Worm (Caenorhabditis elegans): ENCODE data around the gene F53F4.1.
A peak's percentile ranks its signal among the peaks of the same experiment; 100 is the strongest.

F53F4.1 gene

ce11 chrV:13625517-13626097, 41.0 kb downstream of the F53F4.1 start, which contains the start of the genes nduv-2 and F53F4.12 (continued):
- no peak for TF ChIP-seq elt-3 (tag; optimal IDR thresholded peaks at IDR 0.05)
- no peak for TF ChIP-seq nhr-28 (tag; optimal IDR thresholded peaks at IDR 0.05)
- TF ChIP-seq ceh-88 (GFP tag; IDR thresholded peaks at IDR 0.05): no peak
- no peak for TF ChIP-seq isw-1 (GFP tag; IDR thresholded peaks at IDR 0.05)
- no peak for TF ChIP-seq mdl-1 (tag; optimal IDR thresholded peaks at IDR 0.05)
- peak; percentile 47 to 49 for TF ChIP-seq efl-1 (optimal IDR thresholded peaks at IDR 0.05)
- peak; percentile 30 to 95 for TF ChIP-seq efl-1 (GFP tag; optimal IDR thresholded peaks at IDR 0.05 in 1 of 2)
- TF ChIP-seq irx-1 (tag; optimal IDR thresholded peaks at IDR 0.05): no peak
- TF ChIP-seq tlp-1 (tag; optimal IDR thresholded peaks at IDR 0.05): no peak
- peak; percentile 47 for TF ChIP-seq blmp-1 (tag; optimal IDR thresholded peaks at IDR 0.05)
- peak; percentile 1 for TF ChIP-seq nhr-47 (tag; optimal IDR thresholded peaks at IDR 0.05)
- no peak for TF ChIP-seq pqm-1 (tag; optimal IDR thresholded peaks at IDR 0.05)
- no peak for TF ChIP-seq unc-86 (tag; optimal IDR thresholded peaks at IDR 0.05)
- TF ChIP-seq lin-15B (tag; optimal IDR thresholded peaks at IDR 0.05): peak; percentile 48
- TF ChIP-seq ztf-4 (tag; optimal IDR thresholded peaks at IDR 0.05): no peak
- TF ChIP-seq mef-2 (tag; optimal IDR thresholded peaks at IDR 0.05): no peak
- TF ChIP-seq ama-1 (optimal IDR thresholded peaks at IDR 0.05): no peak
- TF ChIP-seq mep-1 (tag; optimal IDR thresholded peaks at IDR 0.05): no peak
- TF ChIP-seq aha-1 (tag; optimal IDR thresholded peaks at IDR 0.05): no peak
- no peak for TF ChIP-seq fkh-10 (GFP tag; optimal IDR thresholded peaks at IDR 0.05)
- TF ChIP-seq dpl-1 (GFP tag; optimal IDR thresholded peaks at IDR 0.05): peak; percentile 7 to 71 (median 59)
- no peak for TF ChIP-seq ztf-11 (tag; optimal IDR thresholded peaks at IDR 0.05)
- TF ChIP-seq aly-2 (tag; optimal IDR thresholded peaks at IDR 0.05): no peak
- TF ChIP-seq nhr-84 (tag; optimal IDR thresholded peaks at IDR 0.05): no peak
- no peak for TF ChIP-seq efl-3 (GFP tag; optimal IDR thresholded peaks at IDR 0.05)
- TF ChIP-seq vab-15 (tag; optimal IDR thresholded peaks at IDR 0.05): no peak
- TF ChIP-seq zag-1 (tag; optimal IDR thresholded peaks at IDR 0.05): no peak
- TF ChIP-seq nhr-85 (tag): no peak
- no peak for TF ChIP-seq nhr-237 (tag; optimal IDR thresholded peaks at IDR 0.05)
- TF ChIP-seq pag-3 (tag; optimal IDR thresholded peaks at IDR 0.05; ENCODE audit: borderline replicate concordance, insufficient read depth): no peak
- TF ChIP-seq snpc-4 (tag; optimal IDR thresholded peaks at IDR 0.05): no peak
- TF ChIP-seq fos-1 (tag; optimal IDR thresholded peaks at IDR 0.05): no peak
- no peak for TF ChIP-seq lin-39 (tag; optimal IDR thresholded peaks at IDR 0.05)
- TF ChIP-seq nhr-19 (GFP tag; conservative IDR thresholded peaks at IDR 0.05): no peak
- TF ChIP-seq lin-13 (GFP tag; optimal IDR thresholded peaks at IDR 0.05): no peak
- TF ChIP-seq elt-2 (tag; optimal IDR thresholded peaks at IDR 0.05): no peak

ce11 chrV:13627103-13627623, 42.6 kb downstream of the F53F4.1 start, which contains the start of gene sde-2:
TSS of gene sde-2 (plus strand) at chrV:13627573.
- peak; percentile 36 for TF ChIP-seq pax-3 (tag; optimal IDR thresholded peaks at IDR 0.05)
- peak; percentile 33 for TF ChIP-seq swsn-7 (tag; optimal IDR thresholded peaks at IDR 0.05)
- no peak for TF ChIP-seq fkh-10 (GFP tag; optimal IDR thresholded peaks at IDR 0.05)
- peak in 1 of 2 experiments; percentile 27 for TF ChIP-seq lsy-2 (tag; optimal IDR thresholded peaks at IDR 0.05)
- TF ChIP-seq efl-1 (optimal IDR thresholded peaks at IDR 0.05): peak; percentile 6 to 39
- peak; percentile 28 to 86 for TF ChIP-seq efl-1 (GFP tag; optimal IDR thresholded peaks at IDR 0.05 in 1 of 2)
- peak; percentile 49 for TF ChIP-seq nhr-71 (tag; optimal IDR thresholded peaks at IDR 0.05)
- peak in 2 of 3 experiments; percentile 28 to 38 for TF ChIP-seq dpl-1 (GFP tag; optimal IDR thresholded peaks at IDR 0.05)
- peak; percentile 44 for TF ChIP-seq tbx-2 (tag; optimal IDR thresholded peaks at IDR 0.05)
- no peak for TF ChIP-seq ces-1 (GFP tag; optimal IDR thresholded peaks at IDR 0.05)
- peak; percentile 57 for TF ChIP-seq ceh-8 (GFP tag; optimal IDR thresholded peaks at IDR 0.05)
- TF ChIP-seq ama-1 (optimal IDR thresholded peaks at IDR 0.05): no peak
- peak; percentile 82 for TF ChIP-seq lin-14 (GFP tag; optimal IDR thresholded peaks at IDR 0.05)
- peak; percentile 16; the same call in 1 of the 2 replicates for TF ChIP-seq isw-1 (GFP tag; IDR thresholded peaks at IDR 0.05)
- TF ChIP-seq lin-35 (GFP tag; optimal IDR thresholded peaks at IDR 0.05): peak; percentile 6 to 47
- peak in 1 of 3 experiments; percentile 0 for TF ChIP-seq ceh-82 (tag; optimal IDR thresholded peaks at IDR 0.05)
- peak; percentile 33 for TF ChIP-seq snu-23 (GFP tag; optimal IDR thresholded peaks at IDR 0.05)
- TF ChIP-seq unc-98 (GFP tag; IDR thresholded peaks at IDR 0.05): no peak

Data from whole organism, L1 larva.